Fruit fly (Drosophila melanogaster) whole organism, embryonic: ENCODE measurements around the gene CG43680.

Experiments used
- Adf1 ChIP-seq: fragments of 200-800 bp; sonication (Bioruptor generic); IDR thresholded peaks from 2 replicates; pipeline ENCODE4 v1.3.6; 2022; ENCODE audit warnings: missing biosample characterization, missing genetic modification characterization
- CG11723 ChIP-seq: fragments of 200-800 bp; sonication (Bioruptor generic); optimal IDR thresholded peaks from 2 replicates; lab custom pipeline; 2017; ENCODE audit warnings: missing biosample characterization, mild to moderate bottlenecking, missing genetic modification characterization
- CG18011 ChIP-seq: fragments of 200-800 bp; sonication (Bioruptor generic); optimal IDR thresholded peaks from 2 replicates; lab custom pipeline; 2017; ENCODE audit warnings: missing biosample characterization, missing genetic modification characterization, mild to moderate bottlenecking, moderate library complexity, missing genotype
- CG4617 ChIP-seq: fragments of 200-800 bp; sonication (Bioruptor generic); optimal IDR thresholded peaks from 3 replicates; lab custom pipeline; 2016; ENCODE audit warnings: missing biosample characterization, missing genetic modification characterization, borderline replicate concordance
- CG9797 ChIP-seq: fragments of 200-800 bp; sonication (Bioruptor generic); optimal IDR thresholded peaks from 3 replicates; lab custom pipeline; 2018; ENCODE audit warnings: missing biosample characterization, mild to moderate bottlenecking, missing genetic modification characterization
- bowl ChIP-seq: fragments of 200-800 bp; sonication (Bioruptor generic); IDR thresholded peaks from 2 replicates; pipeline ENCODE4 v1.3.6; 2022; ENCODE audit warnings: missing biosample characterization, missing genetic modification characterization
- chn ChIP-seq: fragments of 200-800 bp; sonication (Bioruptor generic); optimal IDR thresholded peaks from 2 replicates; lab custom pipeline; 2016; ENCODE audit warnings: missing biosample characterization, missing genetic modification characterization
- insv ChIP-seq, 2 experiments: fragments of 200-800 bp; sonication (Bioruptor generic); optimal IDR thresholded peaks; 3 replicates each; lab custom pipeline; 2016 to 2018; ENCODE audit warnings: missing biosample characterization in 2 of 2, missing genetic modification characterization in 2 of 2
- lilli ChIP-seq: fragments of 200-800 bp; sonication (Bioruptor generic); optimal IDR thresholded peaks from 3 replicates; lab custom pipeline; 2016; ENCODE audit warnings: missing biosample characterization, missing genetic modification characterization
- org-1 ChIP-seq: fragments of 200-800 bp; sonication (Bioruptor generic); optimal IDR thresholded peaks from 2 replicates; lab custom pipeline; 2017; ENCODE audit warnings: missing biosample characterization, missing genetic modification characterization
- pros ChIP-seq: fragments of 200-800 bp; sonication (Bioruptor generic); optimal IDR thresholded peaks from 3 replicates; lab custom pipeline; 2019; ENCODE audit warnings: missing biosample characterization, mild to moderate bottlenecking, missing genetic modification characterization, moderate library complexity
- slp2 ChIP-seq: fragments of 200-800 bp; sonication (Bioruptor generic); optimal IDR thresholded peaks from 2 replicates; lab custom pipeline; 2016; ENCODE audit warnings: missing biosample characterization, missing genetic modification characterization
- sna ChIP-seq: fragments of 200-800 bp; sonication (Bioruptor generic); IDR thresholded peaks from 2 replicates; pipeline ENCODE4 v1.3.6; 2022; ENCODE audit warnings: missing biosample characterization, missing genetic modification characterization; ENCODE audit not compliant: partially characterized antibody
- sob ChIP-seq: fragments of 200-800 bp; sonication (Bioruptor generic); IDR thresholded peaks from 2 replicates; pipeline ENCODE4 v1.3.6; 2022; ENCODE audit warnings: missing biosample characterization, missing genetic modification characterization

- TF ChIP-seq CG18011 (GFP tag; lab: Kevin White, UChicago) (no peak), sna (GFP tag; lab: Robert Waterston, UW) (no peak), Adf1 (GFP tag; lab: Robert Waterston, UW) (no peak), lilli (no peak), chn (GFP tag; lab: Kevin White, UChicago) (no peak), slp2 (GFP tag; lab: Kevin White, UChicago) (no peak), sob (GFP tag; lab: Robert Waterston, UW) (no peak), CG11723 (GFP tag; lab: Kevin White, UChicago) (no peak), CG4617 (GFP tag; lab: Kevin White, UChicago) (no peak), pros (GFP tag; lab: Kevin White, UChicago) (no peak), CG9797 (no peak), bowl (GFP tag; lab: Robert Waterston, UW) (no peak), org-1 (no peak), insv (GFP tag; optimal IDR thresholded peaks at IDR 0.05; lab: Kevin White, UChicago) (no peak)
These were observed 8.0 kb downstream of the CG43680 start for dm6 chr3L:15045114-15045513.
